Fruit fly (Drosophila melanogaster) whole organism, adult: Measurements from ENCODE around the gene dj-1beta.

ENCODE experiments used
- CG11617 ChIP-seq: fragments of 200-800 bp; sonication (Bioruptor generic); optimal IDR thresholded peaks from 2 replicates; lab custom pipeline; 2017; ENCODE audit warnings: mild to moderate bottlenecking, missing biosample characterization, missing genetic modification reagents, missing genetic modification characterization
- CG14711 ChIP-seq: fragments of 200-800 bp; sonication (Bioruptor generic); optimal IDR thresholded peaks from 2 replicates; lab custom pipeline; 2018; ENCODE audit warnings: missing biosample characterization, mild to moderate bottlenecking, missing genetic modification characterization, moderate library complexity
- CG7045 ChIP-seq: fragments of 200-800 bp; sonication (Bioruptor generic); optimal IDR thresholded peaks from 2 replicates; lab custom pipeline; 2017; ENCODE audit warnings: missing biosample characterization, mild to moderate bottlenecking, missing genetic modification characterization
- Hr96 ChIP-seq: fragments of 200-800 bp; sonication (Bioruptor generic); optimal IDR thresholded peaks from 2 replicates; lab custom pipeline; 2016; ENCODE audit warnings: missing biosample characterization, missing genetic modification characterization
- Mnt ChIP-seq: fragments of 200-800 bp; sonication (Bioruptor generic); optimal IDR thresholded peaks from 2 replicates; lab custom pipeline; 2016; ENCODE audit warnings: missing biosample characterization, mild to moderate bottlenecking, missing genetic modification characterization
- cnc ChIP-seq, 2 experiments: fragments of >200 bp; optimal IDR thresholded peaks; 2 replicates each; lab custom pipeline; 2017
- kay ChIP-seq: fragments of 200-800 bp; sonication (Bioruptor generic); peaks from one replicate; lab custom pipeline; 2016; ENCODE audit warnings: missing biosample characterization, missing genetic modification characterization, borderline replicate concordance
- pad ChIP-seq: fragments of 200-800 bp; sonication (Bioruptor generic); optimal IDR thresholded peaks from 3 replicates; lab custom pipeline; 2017; ENCODE audit warnings: missing biosample characterization, missing genetic modification characterization, mild to moderate bottlenecking, moderate library complexity, missing genetic modification reagents
- tj ChIP-seq: fragments of 200-800 bp; sonication (Bioruptor generic); optimal IDR thresholded peaks from 3 replicates; lab custom pipeline; 2017; ENCODE audit warnings: missing biosample characterization, mild to moderate bottlenecking, missing genetic modification characterization, moderate library complexity
- toe ChIP-seq: fragments of 200-800 bp; sonication (Bioruptor generic); optimal IDR thresholded peaks from 2 replicates; lab custom pipeline; 2016; ENCODE audit warnings: missing biosample characterization, missing genetic modification characterization

- TF ChIP-seq CG7045 (GFP tag; lab: Kevin White, UChicago) (no peak), kay (no peak), Mnt (GFP tag; lab: Kevin White, UChicago) (no peak), cnc (optimal IDR thresholded peaks at IDR 0.05; lab: Kevin White, UChicago) (no peak), CG14711 (tag; lab: Kevin White, UChicago) (no peak), Hr96 (GFP tag; lab: Kevin White, UChicago) (no peak), toe (GFP tag; lab: Kevin White, UChicago) (no peak), pad (GFP tag; lab: Kevin White, UChicago) (no peak), tj (no peak), CG11617 (no peak)
Observed at dm6 chr3R:30832130-30832529, 25.2 kb downstream of the dj-1beta start.
